Fruit fly (Drosophila melanogaster): ENCODE measurements around the gene Edem1.

The Edem1 gene

DNA sequence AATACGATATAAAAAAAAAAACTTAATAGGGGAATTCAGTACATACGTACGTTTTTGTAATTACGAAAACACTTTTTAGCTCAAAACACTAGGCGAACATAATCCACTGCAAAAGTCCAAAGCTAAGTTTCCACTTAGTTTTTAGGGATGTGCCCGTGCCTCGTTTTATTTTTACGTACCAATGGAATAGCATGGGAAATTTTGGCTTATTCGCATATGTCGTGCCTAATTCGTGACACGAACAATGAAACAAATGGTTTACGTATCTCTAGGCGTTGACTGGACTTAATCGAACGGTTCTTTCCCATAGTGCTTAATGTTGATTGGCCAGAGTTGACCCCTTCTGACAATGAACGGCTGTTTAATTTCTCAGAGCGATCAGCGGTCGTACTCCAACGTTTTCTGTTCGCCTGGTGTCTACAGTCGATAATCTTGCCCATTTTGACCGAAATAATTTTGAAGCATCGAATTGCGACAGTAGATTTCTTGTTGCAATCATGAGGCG lies 29.0 kb downstream of the Edem1 start, which contains the start of gene CG14818:
CG14818 (minus strand) TSS at position 169 of the 505 bp plus-strand sequence.
- no peak for TF ChIP-seq CG4360 (GFP tag; IDR thresholded peaks at IDR 0.05)
- peak; percentile 65 for TF ChIP-seq CG9215 (GFP tag; IDR thresholded peaks at IDR 0.05)
- TF ChIP-seq gfzf (GFP tag; optimal IDR thresholded peaks at IDR 0.05), result peak; percentile 1
- peak; percentile 16 for TF ChIP-seq CG18764 (GFP tag; optimal IDR thresholded peaks at IDR 0.05)
- peak; percentile 38 for TF ChIP-seq Rx (GFP tag; IDR thresholded peaks at IDR 0.05)
- peak; percentile 89 for TF ChIP-seq zen2 (GFP tag; IDR thresholded peaks at IDR 0.05; ENCODE audit: partially characterized antibody)
- no peak for TF ChIP-seq CG11723 (GFP tag; optimal IDR thresholded peaks at IDR 0.05)
- peak; percentile 81 for TF ChIP-seq inv (GFP tag; IDR thresholded peaks at IDR 0.05; ENCODE audit: partially characterized antibody)
- TF ChIP-seq CG7556 (GFP tag; optimal IDR thresholded peaks at IDR 0.05), result peak; percentile 15
- no peak for TF ChIP-seq CG1529 (GFP tag; optimal IDR thresholded peaks at IDR 0.05)
- TF ChIP-seq CG4404 (GFP tag; IDR thresholded peaks at IDR 0.05), result peak; percentile 69
- TF ChIP-seq Scr (GFP tag; IDR thresholded peaks at IDR 0.05; ENCODE audit: partially characterized antibody), result peak; percentile 92
- TF ChIP-seq CG1024 (GFP tag; IDR thresholded peaks at IDR 0.05), result no peak
- no peak; the same call in 1 of the 2 replicates for TF ChIP-seq CG42726 (GFP tag; IDR thresholded peaks at IDR 0.05; ENCODE audit: partially characterized antibody)
- TF ChIP-seq TFAM (GFP tag; optimal IDR thresholded peaks at IDR 0.05), result no peak
- TF ChIP-seq Ets65A (GFP tag), result peak; percentile 97
- peak; percentile 30 to 56 for TF ChIP-seq chif (GFP tag; optimal IDR thresholded peaks at IDR 0.05)
- no peak for TF ChIP-seq sr (GFP tag; IDR thresholded peaks at IDR 0.05)
- TF ChIP-seq seq (GFP tag; IDR thresholded peaks at IDR 0.05), result no peak
- TF ChIP-seq CG10959 (GFP tag; IDR thresholded peaks at IDR 0.05), result peak; percentile 33; the same call in 1 of the 2 replicates
- TF ChIP-seq unc-4 (GFP tag; IDR thresholded peaks at IDR 0.05; ENCODE audit: partially characterized antibody), result peak; percentile 88
- no peak for TF ChIP-seq CG11560 (tag; IDR thresholded peaks at IDR 0.05)
- TF ChIP-seq CG9797 (GFP tag; optimal IDR thresholded peaks at IDR 0.05), result no peak
- no peak for TF ChIP-seq CG7271 (tag; optimal IDR thresholded peaks at IDR 0.05)
- peak; percentile 50 for TF ChIP-seq CG4424 (GFP tag; optimal IDR thresholded peaks at IDR 0.05)
- no peak for TF ChIP-seq cg (GFP tag; optimal IDR thresholded peaks at IDR 0.05)
- no peak for TF ChIP-seq CG31224 (GFP tag; IDR thresholded peaks at IDR 0.05)
- peak; percentile 34 for TF ChIP-seq Oli (tag; optimal IDR thresholded peaks at IDR 0.05)
- TF ChIP-seq CG13894 (tag; optimal IDR thresholded peaks at IDR 0.05), result peak; percentile 63
- TF ChIP-seq CG7372 (GFP tag; IDR thresholded peaks at IDR 0.05), result peak; percentile 56
- peak; percentile 56 for TF ChIP-seq CG10209 (GFP tag; optimal IDR thresholded peaks at IDR 0.05)
- TF ChIP-seq CG12659 (GFP tag; optimal IDR thresholded peaks at IDR 0.05), result peak; percentile 49
- TF ChIP-seq Fer1 (GFP tag; optimal IDR thresholded peaks at IDR 0.05), result peak; percentile 31
- TF ChIP-seq Ssrp (tag; optimal IDR thresholded peaks at IDR 0.05), result peak; percentile 24
- TF ChIP-seq trh (GFP tag; optimal IDR thresholded peaks at IDR 0.05), result no peak
- peak; percentile 23 for TF ChIP-seq gcm (GFP tag; optimal IDR thresholded peaks at IDR 0.05)
- peak; percentile 49 for TF ChIP-seq CG18619 (GFP tag; optimal IDR thresholded peaks at IDR 0.05)
- peak; percentile 68 for TF ChIP-seq gem (tag; optimal IDR thresholded peaks at IDR 0.05)
- peak; percentile 21 for TF ChIP-seq mirr (GFP tag; optimal IDR thresholded peaks at IDR 0.05)
- no peak for TF ChIP-seq Poxn (GFP tag; IDR thresholded peaks at IDR 0.05)
- TF ChIP-seq CG2875 (GFP tag; optimal IDR thresholded peaks at IDR 0.05), result no peak
- TF ChIP-seq CG6791 (GFP tag; IDR thresholded peaks at IDR 0.05; ENCODE audit: partially characterized antibody), result peak; percentile 81
- TF ChIP-seq sima (GFP tag; optimal IDR thresholded peaks at IDR 0.05), result no peak
- no peak for TF ChIP-seq CG10431 (GFP tag; optimal IDR thresholded peaks at IDR 0.05)
- TF ChIP-seq CG5245 (GFP tag; optimal IDR thresholded peaks at IDR 0.05), result peak; percentile 23
- TF ChIP-seq CG12744 (GFP tag; optimal IDR thresholded peaks at IDR 0.05), result no peak
- TF ChIP-seq nerfin-1 (tag; optimal IDR thresholded peaks at IDR 0.05), result no peak
- TF ChIP-seq CG10147 (GFP tag; optimal IDR thresholded peaks at IDR 0.05), result peak; percentile 65
- peak; percentile 61 for TF ChIP-seq CG12391 (tag; optimal IDR thresholded peaks at IDR 0.05)
- TF ChIP-seq Lim3 (GFP tag; IDR thresholded peaks at IDR 0.05), result no peak
